Fruit fly (Drosophila melanogaster) whole organism, adult: ENCODE results near the gene ATPsynbeta.

Source experiments
- CG14711 ChIP-seq: fragments of 200-800 bp; sonication (Bioruptor generic); optimal IDR thresholded peaks from 2 replicates; lab custom pipeline; 2018; ENCODE audit warnings: missing biosample characterization, mild to moderate bottlenecking, missing genetic modification characterization, moderate library complexity
- CG33017 ChIP-seq: fragments of 200-800 bp; sonication (Bioruptor generic); optimal IDR thresholded peaks from 2 replicates; lab custom pipeline; 2018; ENCODE audit warnings: missing biosample characterization, mild to moderate bottlenecking, missing genetic modification characterization, moderate library complexity
- CG7045 ChIP-seq: fragments of 200-800 bp; sonication (Bioruptor generic); optimal IDR thresholded peaks from 2 replicates; lab custom pipeline; 2017; ENCODE audit warnings: missing biosample characterization, mild to moderate bottlenecking, missing genetic modification characterization
- CG7101 ChIP-seq: fragments of 200-800 bp; sonication (Bioruptor generic); optimal IDR thresholded peaks from 2 replicates; lab custom pipeline; 2018; ENCODE audit warnings: missing biosample characterization, mild to moderate bottlenecking, missing genetic modification characterization, moderate library complexity
- Clk ChIP-seq: fragments of 200-800 bp; sonication (Bioruptor generic); optimal IDR thresholded peaks from 2 replicates; lab custom pipeline; 2017; ENCODE audit warnings: missing biosample characterization, missing genetic modification characterization
- Crg-1 ChIP-seq: fragments of 200-800 bp; sonication (Bioruptor generic); optimal IDR thresholded peaks from 2 replicates; lab custom pipeline; 2016; ENCODE audit warnings: missing biosample characterization, missing genetic modification characterization
- cnc ChIP-seq, 2 experiments: fragments of >200 bp; optimal IDR thresholded peaks; 2 replicates each; lab custom pipeline; 2017
- kay ChIP-seq: fragments of 200-800 bp; sonication (Bioruptor generic); peaks from one replicate; lab custom pipeline; 2016; ENCODE audit warnings: missing biosample characterization, missing genetic modification characterization, borderline replicate concordance
- ovo ChIP-seq: fragments of 200-800 bp; sonication (Bioruptor generic); optimal IDR thresholded peaks from 2 replicates; lab custom pipeline; 2016; ENCODE audit warnings: missing biosample characterization, missing genetic modification characterization
- pad ChIP-seq: fragments of 200-800 bp; sonication (Bioruptor generic); optimal IDR thresholded peaks from 3 replicates; lab custom pipeline; 2017; ENCODE audit warnings: missing biosample characterization, missing genetic modification characterization, mild to moderate bottlenecking, moderate library complexity, missing genetic modification reagents
- toe ChIP-seq: fragments of 200-800 bp; sonication (Bioruptor generic); optimal IDR thresholded peaks from 2 replicates; lab custom pipeline; 2016; ENCODE audit warnings: missing biosample characterization, missing genetic modification characterization

DNA sequence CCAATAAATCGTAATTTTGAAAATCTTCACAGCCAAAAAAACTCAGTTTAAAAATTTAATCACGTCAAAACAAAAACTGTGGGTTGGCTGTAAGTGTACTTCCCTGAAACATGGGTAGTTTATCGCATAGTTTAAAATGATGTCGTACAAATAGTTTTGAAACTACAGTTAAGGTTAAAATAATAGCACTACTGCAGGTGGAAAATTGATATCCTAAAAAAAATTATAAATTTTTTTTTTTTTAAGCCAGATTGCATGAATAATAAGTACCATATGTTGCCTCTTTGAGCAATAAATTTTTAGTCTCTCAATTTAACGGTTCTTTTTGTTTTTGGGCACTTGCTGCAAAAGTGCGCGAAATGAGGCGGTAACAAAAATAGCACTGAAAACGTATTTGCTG lies 6.2 kb upstream of the ATPsynbeta start:
- no peak for TF ChIP-seq Clk (GFP tag; lab: Kevin White, UChicago)
- TF ChIP-seq ovo (GFP tag; lab: Kevin White, UChicago): no peak
- TF ChIP-seq pad (GFP tag; lab: Kevin White, UChicago): no peak
- TF ChIP-seq Crg-1 (GFP tag; lab: Kevin White, UChicago): no peak
- peak; percentile 88 for TF ChIP-seq kay (GFP tag; lab: Kevin White, UChicago)
- TF ChIP-seq cnc (optimal IDR thresholded peaks at IDR 0.05; lab: Kevin White, UChicago): no peak
- no peak for TF ChIP-seq CG14711 (tag; lab: Kevin White, UChicago)
- no peak for TF ChIP-seq CG7045 (GFP tag; lab: Kevin White, UChicago)
- no peak for TF ChIP-seq CG7101 (tag; lab: Kevin White, UChicago)
- TF ChIP-seq CG33017 (tag; lab: Kevin White, UChicago): no peak
- no peak for TF ChIP-seq toe
